Worm (Caenorhabditis elegans) whole organism, L2 larva: ENCODE measurements around the gene trpp-5.
A peak's percentile ranks its signal among the peaks of the same experiment; 100 is the strongest.

Source experiments
- F13H6.1 ChIP-seq: sonication (generic microtip); optimal IDR thresholded peaks from 2 replicates; lab custom pipeline; 2016; ENCODE audit warnings: missing genetic modification characterization, missing compliant biosample characterization
- R02D3.7 ChIP-seq: fragments of 150-350 bp; optimal IDR thresholded peaks from 2 replicates; lab custom pipeline; 2014; ENCODE audit warnings: missing biosample characterization, missing genetic modification characterization
- Y55F3AM.14 ChIP-seq: fragments of 200-800 bp; sonication (Bioruptor generic); optimal IDR thresholded peaks from 2 replicates; lab custom pipeline; 2018; ENCODE audit warnings: mild to moderate bottlenecking, missing genetic modification characterization, missing compliant biosample characterization
- ZK546.5 ChIP-seq: sonication (generic microtip); optimal IDR thresholded peaks from 2 replicates; lab custom pipeline; 2017; ENCODE audit warnings: missing biosample characterization, missing genetic modification characterization
- alr-1 ChIP-seq: fragments of 150-350 bp; optimal IDR thresholded peaks from 2 replicates; lab custom pipeline; 2014; ENCODE audit warnings: missing biosample characterization, missing genetic modification characterization
- aly-2 ChIP-seq: fragments of 150-350 bp; optimal IDR thresholded peaks from 2 replicates; lab custom pipeline; 2014; ENCODE audit warnings: missing biosample characterization, missing genetic modification characterization
- blmp-1 ChIP-seq: sonication (generic microtip); optimal IDR thresholded peaks from 2 replicates; lab custom pipeline; 2017; ENCODE audit warnings: missing genetic modification characterization, mild to moderate bottlenecking, missing compliant biosample characterization, antibody characterized with exemption, moderate library complexity; ENCODE audit not compliant: insufficient read depth
- ceh-16 ChIP-seq: fragments of 150-350 bp; optimal IDR thresholded peaks from 2 replicates; lab custom pipeline; 2014; ENCODE audit warnings: missing biosample characterization, missing genetic modification characterization
- ceh-82 ChIP-seq: fragments of 150-350 bp; optimal IDR thresholded peaks from 2 replicates; lab custom pipeline; 2014; ENCODE audit warnings: missing biosample characterization, missing genetic modification characterization
- crh-2 ChIP-seq: sonication (generic microtip); optimal IDR thresholded peaks from 2 replicates; lab custom pipeline; 2017; ENCODE audit warnings: missing biosample characterization, missing genetic modification characterization
- dmd-4 ChIP-seq: sonication (generic microtip); optimal IDR thresholded peaks from 2 replicates; lab custom pipeline; 2017; ENCODE audit warnings: missing biosample characterization, missing genetic modification characterization
- fos-1 ChIP-seq: fragments of 150-350 bp; optimal IDR thresholded peaks from 2 replicates; lab custom pipeline; 2014; ENCODE audit warnings: missing biosample characterization, missing genetic modification characterization
- gmeb-1 ChIP-seq: fragments of 150-350 bp; optimal IDR thresholded peaks from 2 replicates; lab custom pipeline; 2014; ENCODE audit warnings: missing biosample characterization, missing genetic modification characterization
- lin-13 ChIP-seq: fragments of 150-350 bp; optimal IDR thresholded peaks from 2 replicates; lab custom pipeline; 2014; ENCODE audit warnings: missing biosample characterization, missing genetic modification reagents, missing genetic modification characterization
- lin-39 ChIP-seq: fragments of 150-350 bp; optimal IDR thresholded peaks from 2 replicates; lab custom pipeline; 2014; ENCODE audit warnings: missing biosample characterization, missing genetic modification reagents, missing genetic modification characterization
- lsy-2 ChIP-seq, 2 experiments: fragments of 150-350 bp in 1 of 2; sonication (generic microtip) in 1 of 2; optimal IDR thresholded peaks; 2 replicates each; lab custom pipeline; 2014 to 2017; ENCODE audit warnings: missing biosample characterization in 2 of 2, missing genetic modification characterization in 2 of 2
- mbf-1 ChIP-seq: sonication (generic microtip); optimal IDR thresholded peaks from 2 replicates; lab custom pipeline; 2017; ENCODE audit warnings: missing biosample characterization, missing genetic modification characterization
- nhr-10 ChIP-seq: sonication (generic microtip); optimal IDR thresholded peaks from 2 replicates; lab custom pipeline; 2017; ENCODE audit warnings: missing biosample characterization, missing genetic modification characterization
- nhr-12 ChIP-seq: fragments of 150-350 bp; optimal IDR thresholded peaks from 2 replicates; lab custom pipeline; 2014; ENCODE audit warnings: missing biosample characterization, missing genetic modification characterization
- nhr-129 ChIP-seq: fragments of 150-350 bp; optimal IDR thresholded peaks from 2 replicates; lab custom pipeline; 2014; ENCODE audit warnings: missing biosample characterization, missing genetic modification characterization
- nhr-21 ChIP-seq: fragments of 150-350 bp; optimal IDR thresholded peaks from 2 replicates; lab custom pipeline; 2014; ENCODE audit warnings: missing biosample characterization, missing genetic modification characterization
- nhr-237 ChIP-seq: fragments of 150-350 bp; optimal IDR thresholded peaks from 2 replicates; lab custom pipeline; 2014; ENCODE audit warnings: missing biosample characterization, missing genetic modification characterization
- nhr-25 ChIP-seq: fragments of 150-350 bp; sonication (generic microtip); optimal IDR thresholded peaks from 3 replicates; lab custom pipeline; 2014; ENCODE audit warnings: missing biosample characterization, missing genetic modification characterization
- nhr-6 ChIP-seq: fragments of 150-350 bp; optimal IDR thresholded peaks from 2 replicates; lab custom pipeline; 2014; ENCODE audit warnings: missing biosample characterization, missing genetic modification characterization
- skn-1 ChIP-seq: sonication (generic microtip); optimal IDR thresholded peaks from 2 replicates; lab custom pipeline; 2017; ENCODE audit warnings: missing biosample characterization, missing genetic modification characterization
- snpc-4 ChIP-seq: fragments of 150-350 bp; optimal IDR thresholded peaks from 2 replicates; lab custom pipeline; 2014; ENCODE audit warnings: missing biosample characterization, missing genetic modification characterization
- unc-55 ChIP-seq: fragments of 150-350 bp; sonication (generic microtip); optimal IDR thresholded peaks from 3 replicates; lab custom pipeline; 2014; ENCODE audit warnings: missing biosample characterization, missing genetic modification reagents, missing genetic modification characterization
- ztf-1 ChIP-seq: fragments of 200-800 bp; sonication (Bioruptor generic); conservative IDR thresholded peaks from 2 replicates; pipeline ENCODE4 v1.3.6; 2022; ENCODE audit warnings: missing genetic modification characterization, missing compliant biosample characterization
- ztf-4 ChIP-seq: fragments of 150-350 bp; optimal IDR thresholded peaks from 2 replicates; lab custom pipeline; 2014; ENCODE audit warnings: missing biosample characterization, missing genetic modification characterization

The trpp-5 gene

DNA sequence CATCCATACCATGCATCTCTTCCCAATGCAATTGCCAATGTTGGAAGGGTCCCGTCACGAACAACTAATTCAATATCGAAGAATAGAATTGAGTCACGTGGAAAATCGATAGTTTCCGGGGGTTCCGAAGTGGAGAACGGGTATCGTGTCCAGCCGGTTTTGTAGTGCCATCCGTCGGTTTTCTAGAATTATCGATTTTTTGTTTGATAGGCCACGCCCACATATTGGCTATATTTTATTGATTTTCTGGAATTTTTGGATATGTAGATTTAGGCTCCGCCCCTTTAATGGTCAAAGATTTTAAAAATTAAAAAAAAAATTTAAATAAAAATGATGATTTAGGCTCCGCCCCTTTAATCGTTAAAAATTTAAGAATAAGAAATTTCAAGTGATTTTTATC is 3.0 kb downstream of the trpp-5 start:
- TF ChIP-seq Y55F3AM.14 (no peak), snpc-4 (tag; lab: Kevin White, UChicago) (no peak), ceh-82 (tag; lab: Kevin White, UChicago) (no peak), skn-1 (tag; lab: Kevin White, UChicago) (no peak)

DNA sequence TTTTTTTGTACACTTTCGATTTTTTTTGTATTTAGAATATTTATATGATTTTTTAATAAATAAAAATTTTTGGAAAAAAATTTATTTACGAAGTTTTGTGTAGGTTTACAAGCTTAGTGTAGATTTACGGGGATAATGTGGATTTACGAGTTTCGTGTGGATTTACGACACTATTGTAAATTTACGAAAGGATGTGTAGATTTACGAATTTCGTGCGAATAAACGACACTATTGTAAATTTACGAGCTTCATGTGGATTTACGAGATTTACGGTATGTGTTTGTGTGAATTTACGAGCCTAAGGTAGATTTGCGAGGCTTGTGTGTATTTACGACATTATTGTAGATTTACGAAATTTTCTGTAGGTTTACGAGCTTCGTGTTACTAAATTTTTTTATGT is 13.0 kb downstream of the trpp-5 start:
- TF ChIP-seq snpc-4 (tag; lab: Kevin White, UChicago) (no peak), Y55F3AM.14 (no peak), aly-2 (tag; lab: Kevin White, UChicago) (no peak), ztf-4 (tag; lab: Kevin White, UChicago) (no peak), blmp-1 (tag; lab: Kevin White, UChicago) (no peak), alr-1 (no peak), skn-1 (tag; lab: Kevin White, UChicago) (no peak), nhr-237 (tag; lab: Kevin White, UChicago) (no peak), nhr-10 (tag; lab: Kevin White, UChicago) (no peak), ZK546.5 (tag; lab: Kevin White, UChicago) (no peak), mbf-1 (tag; lab: Kevin White, UChicago) (no peak)

DNA sequence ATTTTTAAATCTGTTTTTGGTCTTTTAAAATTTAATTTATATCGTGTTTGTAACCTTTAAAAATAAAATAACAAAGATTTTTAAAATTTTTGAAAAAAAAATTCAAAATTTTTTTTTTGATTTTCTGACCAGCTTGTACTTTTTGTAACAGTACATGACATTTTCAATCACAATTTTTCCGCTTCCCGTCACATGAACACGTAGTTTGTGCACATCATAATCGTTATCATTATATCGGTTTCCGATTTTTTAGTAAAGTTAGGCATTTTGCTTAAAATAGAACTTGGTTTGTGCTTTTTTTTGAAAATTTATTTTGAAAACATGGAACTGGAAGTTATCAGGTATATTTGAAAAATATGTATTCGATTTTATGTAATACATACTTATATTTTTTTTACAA is 15.5 kb downstream of the trpp-5 start:
- TF ChIP-seq fos-1: peak; percentile 56
- no peak for TF ChIP-seq snpc-4 (tag; lab: Kevin White, UChicago)
- TF ChIP-seq, all 48 proteins: peak for 1

ce11 chrII:12185710-12186109 is 16.5 kb downstream of the trpp-5 start, which contains the start of gene Y57A10A.14:
Gene Y57A10A.14 (plus strand): TSS chrII:12185937.
- TF ChIP-seq fos-1 (peak; percentile 91), unc-55 (GFP tag; lab: Kevin White, UChicago) (no peak), F13H6.1 (tag; lab: Kevin White, UChicago) (peak; percentile 16), skn-1 (tag; lab: Kevin White, UChicago) (peak; percentile 87), crh-2 (tag; lab: Kevin White, UChicago) (peak; percentile 69), nhr-237 (tag; lab: Kevin White, UChicago) (no peak), nhr-6 (tag; lab: Kevin White, UChicago) (no peak), R02D3.7 (tag; lab: Kevin White, UChicago) (no peak)

DNA sequence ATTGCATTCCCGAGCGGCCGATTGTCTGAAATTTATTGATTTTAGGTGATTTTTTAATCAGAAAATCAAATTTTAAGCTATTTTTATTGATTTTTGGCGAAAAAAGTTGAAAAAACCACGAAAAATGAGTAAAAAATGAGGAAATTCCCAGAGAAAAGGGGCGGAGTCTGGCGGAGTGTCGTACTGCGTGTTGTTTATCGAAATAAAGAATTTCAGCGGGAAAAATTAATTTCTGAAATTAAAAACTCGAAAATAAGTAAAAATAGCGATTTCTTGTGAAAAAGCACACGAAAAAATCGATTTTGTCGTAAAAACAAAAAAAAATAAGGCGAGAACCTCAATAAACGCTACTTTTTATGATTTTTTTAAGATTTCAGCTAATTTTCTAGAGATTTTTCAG is 17.3 kb downstream of the trpp-5 start, which contains the start of gene Y57A10A.13:
Gene Y57A10A.13, minus strand, starts transcription at position 46 of the 400 bp plus-strand sequence.
- peak; percentile 42 for TF ChIP-seq unc-55 (GFP tag; lab: Kevin White, UChicago)
- peak in 1 of 2 experiments; percentile 26 for TF ChIP-seq lsy-2 (tag; optimal IDR thresholded peaks at IDR 0.05; lab: Kevin White, UChicago)
- TF ChIP-seq skn-1 (tag; lab: Kevin White, UChicago): no peak
- peak; percentile 47 for TF ChIP-seq gmeb-1 (tag; lab: Kevin White, UChicago)

- no peak for TF ChIP-seq nhr-10 (tag; lab: Kevin White, UChicago)
- no peak for TF ChIP-seq mbf-1 (tag; lab: Kevin White, UChicago)
These were observed 25.7 kb downstream of the trpp-5 start for ce11 chrII:12176521-12176920.

DNA sequence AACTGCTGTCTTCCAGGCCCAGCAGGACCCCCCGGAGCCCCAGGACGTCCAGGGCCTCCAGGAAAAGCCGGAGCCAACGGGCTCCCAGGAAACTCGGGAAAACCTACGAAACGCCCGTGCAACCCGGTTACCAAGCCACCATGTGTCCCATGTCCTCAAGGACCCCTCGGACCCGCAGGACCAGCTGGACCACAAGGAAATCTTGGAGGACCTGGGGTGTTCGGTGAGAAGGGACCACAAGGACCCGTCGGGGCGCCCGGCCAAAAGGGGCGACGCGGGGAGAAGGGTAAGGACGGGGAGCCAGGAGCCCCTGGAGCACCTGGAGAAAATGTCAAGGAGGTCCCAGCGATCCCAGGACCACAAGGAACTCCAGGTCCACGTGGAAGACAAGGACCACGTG is 26.8 kb downstream of the trpp-5 start:
- TF ChIP-seq nhr-21 (tag; lab: Kevin White, UChicago) (no peak), skn-1 (tag; lab: Kevin White, UChicago) (no peak), lin-39 (tag; lab: Kevin White, UChicago) (no peak), mbf-1 (tag; lab: Kevin White, UChicago) (no peak), ceh-16 (tag; lab: Kevin White, UChicago) (no peak), nhr-25 (tag; lab: Kevin White, UChicago) (no peak)

DNA sequence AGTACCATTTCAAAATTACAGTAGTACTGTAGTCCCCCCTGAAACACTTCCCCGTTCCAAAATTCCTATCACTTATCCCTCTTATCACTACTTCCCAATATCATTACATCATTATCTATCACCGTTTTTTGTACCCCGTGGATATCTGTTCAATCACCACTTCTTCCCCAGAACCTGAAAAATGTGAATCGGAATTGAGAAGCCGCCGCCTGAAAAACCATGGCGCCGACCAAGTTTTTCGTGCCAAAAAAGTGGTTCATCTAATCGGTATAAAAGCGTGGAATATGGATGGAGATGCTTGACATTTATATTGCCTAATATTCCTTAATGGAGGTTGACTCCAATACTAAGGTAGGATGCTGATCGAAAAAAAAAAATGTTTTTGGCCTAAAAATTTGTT is 29.9 kb downstream of the trpp-5 start, which contains the start of gene rol-1:
Gene rol-1, plus strand, starts transcription at position 301 of the 400 bp plus-strand sequence.
- TF ChIP-seq blmp-1 (tag; lab: Kevin White, UChicago) (no peak), nhr-25 (tag; lab: Kevin White, UChicago) (no peak), dmd-4 (tag; lab: Kevin White, UChicago) (no peak), nhr-12 (tag; lab: Kevin White, UChicago) (no peak), unc-55 (GFP tag; lab: Kevin White, UChicago) (no peak), nhr-6 (tag; lab: Kevin White, UChicago) (no peak), lin-13 (no peak), lsy-2 (tag; optimal IDR thresholded peaks at IDR 0.05; lab: Kevin White, UChicago) (no peak), nhr-237 (tag; lab: Kevin White, UChicago) (no peak), skn-1 (tag; lab: Kevin White, UChicago) (no peak), ceh-16 (tag; lab: Kevin White, UChicago) (no peak), crh-2 (tag; lab: Kevin White, UChicago) (no peak), nhr-129 (tag; lab: Kevin White, UChicago) (no peak), nhr-21 (tag; lab: Kevin White, UChicago) (no peak), R02D3.7 (tag; lab: Kevin White, UChicago) (no peak), ZK546.5 (tag; lab: Kevin White, UChicago) (no peak), snpc-4 (tag; lab: Kevin White, UChicago) (no peak), mbf-1 (tag; lab: Kevin White, UChicago) (no peak), ztf-1 (no peak)
